Fruit fly (Drosophila melanogaster): Measurements from ENCODE around the gene CG12795.

DNA sequence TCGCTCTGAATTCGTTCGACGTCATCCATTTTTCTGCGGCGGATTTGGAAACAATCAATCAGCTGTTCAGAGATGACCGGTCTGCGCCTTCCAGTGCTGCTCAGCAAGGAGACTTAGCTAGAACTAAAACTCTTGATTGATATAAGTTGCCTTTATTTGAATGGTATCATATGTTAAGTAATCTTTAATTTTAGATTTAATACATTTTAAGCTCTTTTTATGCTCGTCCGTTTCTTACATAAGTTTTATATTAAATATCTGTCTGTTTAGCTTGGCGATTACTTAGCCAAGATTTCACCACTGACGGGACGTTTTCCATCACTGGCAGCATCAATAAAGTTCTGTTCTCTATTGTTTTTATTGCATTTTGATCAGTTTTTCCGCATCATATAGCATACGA is 4.7 kb downstream of the CG12795 start, which contains the start of the genes Cog3 and Sec5:
- TF ChIP-seq cnc (optimal IDR thresholded peaks at IDR 0.05), result no peak
- TF ChIP-seq ovo (GFP tag; optimal IDR thresholded peaks at IDR 0.05), result peak; percentile 48
- peak; percentile 74 for TF ChIP-seq CG33017 (tag; optimal IDR thresholded peaks at IDR 0.05)
- peak; percentile 73 for TF ChIP-seq CG14711 (tag; optimal IDR thresholded peaks at IDR 0.05)
- TF ChIP-seq Hr96 (GFP tag; optimal IDR thresholded peaks at IDR 0.05), result no peak
- TF ChIP-seq Crg-1 (GFP tag; optimal IDR thresholded peaks at IDR 0.05), result peak; percentile 85
- peak; percentile 83 for TF ChIP-seq CG12768 (GFP tag; optimal IDR thresholded peaks at IDR 0.05)
- TF ChIP-seq CG11617 (GFP tag; optimal IDR thresholded peaks at IDR 0.05), result peak; percentile 62
- peak; percentile 84 for TF ChIP-seq CG7101 (tag; optimal IDR thresholded peaks at IDR 0.05)
- peak; percentile 66 for TF ChIP-seq CG7045 (GFP tag; optimal IDR thresholded peaks at IDR 0.05)
- peak; percentile 75 for TF ChIP-seq CG1620 (GFP tag; optimal IDR thresholded peaks at IDR 0.05)
- no peak for TF ChIP-seq toe (GFP tag; optimal IDR thresholded peaks at IDR 0.05)
- peak; percentile 77 for TF ChIP-seq pad (GFP tag; optimal IDR thresholded peaks at IDR 0.05)
